Fruit fly (Drosophila melanogaster) whole organism, embryonic: ENCODE data around the gene CG17633.
A peak's percentile ranks its signal among the peaks of the same experiment; 100 is the strongest.

Experiments
- Abd-B ChIP-seq: fragments of 200-800 bp; sonication (Bioruptor generic); optimal IDR thresholded peaks from 2 replicates; lab custom pipeline; 2018; ENCODE audit warnings: missing biosample characterization, mild to moderate bottlenecking, missing genetic modification characterization, moderate library complexity
- Bgb ChIP-seq: fragments of 200-800 bp; sonication (Bioruptor generic); IDR thresholded peaks from 2 replicates; pipeline ENCODE4 v1.3.6; 2022; ENCODE audit warnings: missing biosample characterization, missing genetic modification characterization; ENCODE audit not compliant: partially characterized antibody
- CG10147 ChIP-seq: fragments of 200-800 bp; sonication (Bioruptor generic); optimal IDR thresholded peaks from 2 replicates; lab custom pipeline; 2019; ENCODE audit warnings: missing biosample characterization, mild to moderate bottlenecking, missing genetic modification characterization, moderate library complexity
- CG10462 ChIP-seq: fragments of 200-800 bp; sonication (Bioruptor generic); optimal IDR thresholded peaks from 2 replicates; lab custom pipeline; 2016; ENCODE audit warnings: missing biosample characterization, missing genetic modification characterization
- CG11560 ChIP-seq: fragments of 200-800 bp; sonication (Bioruptor generic); IDR thresholded peaks from 3 replicates; pipeline ENCODE4 v1.3.6; 2022; ENCODE audit warnings: missing biosample characterization, missing genetic modification characterization
- CG12155 ChIP-seq: fragments of 200-800 bp; sonication (Bioruptor generic); optimal IDR thresholded peaks from 3 replicates; lab custom pipeline; 2016; ENCODE audit warnings: missing biosample characterization, missing genetic modification characterization
- CG12236 ChIP-seq: fragments of 200-800 bp; sonication (Bioruptor generic); optimal IDR thresholded peaks from 2 replicates; lab custom pipeline; 2016; ENCODE audit warnings: missing biosample characterization, missing genetic modification characterization
- CG15073 ChIP-seq: fragments of 200-800 bp; sonication (Bioruptor generic); optimal IDR thresholded peaks from 2 replicates; lab custom pipeline; 2016; ENCODE audit warnings: missing biosample characterization, missing genetic modification characterization
- CG15696 ChIP-seq: fragments of 200-800 bp; sonication (Bioruptor generic); optimal IDR thresholded peaks from 2 replicates; lab custom pipeline; 2019; ENCODE audit warnings: missing biosample characterization, mild to moderate bottlenecking, missing genetic modification characterization, moderate library complexity
- CG16815 ChIP-seq: fragments of 200-800 bp; sonication (Bioruptor generic); optimal IDR thresholded peaks from 3 replicates; lab custom pipeline; 2017; ENCODE audit warnings: missing biosample characterization, mild to moderate bottlenecking, missing genetic modification characterization
- CG18476 ChIP-seq: fragments of 200-800 bp; sonication (Bioruptor generic); optimal IDR thresholded peaks from 2 replicates; lab custom pipeline; 2016; ENCODE audit warnings: missing biosample characterization, mild to moderate bottlenecking, missing genetic modification characterization
- CG31388 ChIP-seq: fragments of 200-800 bp; sonication (Bioruptor generic); optimal IDR thresholded peaks from 2 replicates; lab custom pipeline; 2016; ENCODE audit warnings: missing biosample characterization, missing genetic modification characterization
- CG4328 ChIP-seq: fragments of 200-800 bp; sonication (Bioruptor generic); optimal IDR thresholded peaks from 3 replicates; lab custom pipeline; 2017; ENCODE audit warnings: missing biosample characterization, missing genetic modification reagents, missing genetic modification characterization
- CG6813 ChIP-seq: fragments of 200-800 bp; sonication (Bioruptor generic); optimal IDR thresholded peaks from 2 replicates; lab custom pipeline; 2017; ENCODE audit warnings: missing biosample characterization, missing genetic modification characterization, mild to moderate bottlenecking, moderate library complexity, missing genetic modification reagents
- CG9437 ChIP-seq: fragments of 200-800 bp; sonication (Bioruptor generic); optimal IDR thresholded peaks from 2 replicates; lab custom pipeline; 2018; ENCODE audit warnings: missing biosample characterization, mild to moderate bottlenecking, missing genetic modification characterization
- CTCF ChIP-seq: fragments of 200-800 bp; sonication (Bioruptor generic); optimal IDR thresholded peaks from 2 replicates; lab custom pipeline; 2017; ENCODE audit warnings: missing biosample characterization, mild to moderate bottlenecking, missing genetic modification characterization, moderate library complexity
- Camta ChIP-seq: fragments of 200-800 bp; sonication (Bioruptor generic); optimal IDR thresholded peaks from 2 replicates; lab custom pipeline; 2016; ENCODE audit warnings: missing biosample characterization, missing genetic modification characterization
- Chrac-16 ChIP-seq: fragments of 200-800 bp; sonication (Bioruptor generic); optimal IDR thresholded peaks from 3 replicates; lab custom pipeline; 2016; ENCODE audit warnings: missing biosample characterization, missing genetic modification characterization
- Dip3 ChIP-seq: fragments of 200-800 bp; sonication (Bioruptor generic); optimal IDR thresholded peaks from 3 replicates; lab custom pipeline; 2016; ENCODE audit warnings: missing biosample characterization, missing genetic modification characterization
- E2f1 ChIP-seq: fragments of 200-800 bp; sonication (Bioruptor generic); IDR thresholded peaks from 2 replicates; pipeline ENCODE4 v1.3.6; 2022; ENCODE audit warnings: missing biosample characterization, missing genetic modification characterization
- HLH3B ChIP-seq: fragments of 200-800 bp; sonication (Bioruptor generic); IDR thresholded peaks from 2 replicates; pipeline ENCODE4 v1.3.6; 2022; ENCODE audit warnings: missing biosample characterization, missing genetic modification characterization
- HLHmδ ChIP-seq: fragments of 200-800 bp; sonication (Bioruptor generic); optimal IDR thresholded peaks from 2 replicates; lab custom pipeline; 2018; ENCODE audit warnings: missing biosample characterization, mild to moderate bottlenecking, missing genetic modification characterization, moderate library complexity
- Hsf ChIP-seq: fragments of 200-800 bp; sonication (Bioruptor generic); optimal IDR thresholded peaks from 3 replicates; lab custom pipeline; 2016; ENCODE audit warnings: missing biosample characterization, missing genetic modification characterization
- Jarid2 ChIP-seq: fragments of 200-800 bp; sonication (Bioruptor generic); optimal IDR thresholded peaks from 3 replicates; lab custom pipeline; 2017; ENCODE audit warnings: mild to moderate bottlenecking, missing biosample characterization, missing genetic modification reagents, missing genetic modification characterization
- MTF-1 ChIP-seq: fragments of 200-800 bp; sonication (Bioruptor generic); optimal IDR thresholded peaks from 2 replicates; lab custom pipeline; 2018; ENCODE audit warnings: missing biosample characterization, mild to moderate bottlenecking, missing genetic modification characterization, borderline replicate concordance
- Mes4 ChIP-seq: fragments of 200-800 bp; sonication (Bioruptor generic); optimal IDR thresholded peaks from 2 replicates; lab custom pipeline; 2016; ENCODE audit warnings: missing biosample characterization, missing genetic modification characterization
- Rfx ChIP-seq: fragments of 200-800 bp; sonication (Bioruptor generic); IDR thresholded peaks from 2 replicates; pipeline ENCODE4 v1.3.6; 2022; ENCODE audit warnings: missing biosample characterization, missing genetic modification characterization
- Side ChIP-seq: fragments of 200-800 bp; sonication (Bioruptor generic); optimal IDR thresholded peaks from 2 replicates; lab custom pipeline; 2016; ENCODE audit warnings: missing biosample characterization, missing genetic modification characterization
- Ssrp ChIP-seq: fragments of 200-800 bp; sonication (Bioruptor generic); optimal IDR thresholded peaks from 2 replicates; lab custom pipeline; 2018; ENCODE audit warnings: missing biosample characterization, mild to moderate bottlenecking, missing genetic modification characterization, moderate library complexity
- amos ChIP-seq: fragments of 200-800 bp; sonication (Bioruptor generic); IDR thresholded peaks from 2 replicates; pipeline ENCODE4 v1.3.6; 2022; ENCODE audit warnings: missing biosample characterization, missing genetic modification characterization; ENCODE audit not compliant: partially characterized antibody
- aop ChIP-seq: fragments of 200-800 bp; sonication (Bioruptor generic); IDR thresholded peaks from 2 replicates; pipeline ENCODE4 v1.3.6; 2022; ENCODE audit warnings: missing biosample characterization, missing genetic modification characterization
- br ChIP-seq: fragments of >200 bp; optimal IDR thresholded peaks from 2 replicates; lab custom pipeline; 2017
- btn ChIP-seq: fragments of 200-800 bp; sonication (Bioruptor generic); optimal IDR thresholded peaks from 2 replicates; lab custom pipeline; 2016; ENCODE audit warnings: missing biosample characterization, missing genetic modification characterization
- chn ChIP-seq: fragments of 200-800 bp; sonication (Bioruptor generic); optimal IDR thresholded peaks from 2 replicates; lab custom pipeline; 2016; ENCODE audit warnings: missing biosample characterization, missing genetic modification characterization
- dm ChIP-seq: fragments of 200-800 bp; sonication (Bioruptor generic); optimal IDR thresholded peaks from 3 replicates; lab custom pipeline; 2016; ENCODE audit warnings: missing biosample characterization, missing genetic modification characterization
- esg ChIP-seq: fragments of 200-800 bp; sonication (Bioruptor generic); conservative IDR thresholded peaks from 2 replicates; pipeline ENCODE4 v1.3.6; 2022; ENCODE audit warnings: missing biosample characterization, missing genetic modification characterization
- eve ChIP-seq, 2 experiments: fragments of >200 bp; optimal IDR thresholded peaks; 2 replicates each; lab custom pipeline; 2017; ENCODE audit warnings: missing biosample characterization in 2 of 2, missing genetic modification characterization in 2 of 2
- hbn ChIP-seq: fragments of 200-800 bp; sonication (Bioruptor generic); IDR thresholded peaks from 2 replicates; pipeline ENCODE4 v1.3.6; 2022; ENCODE audit warnings: missing biosample characterization, missing genetic modification characterization; ENCODE audit not compliant: partially characterized antibody
- kay ChIP-seq: fragments of 200-800 bp; sonication (Bioruptor generic); optimal IDR thresholded peaks from 2 replicates; lab custom pipeline; 2016; ENCODE audit warnings: missing biosample characterization, missing genetic modification characterization
- klu ChIP-seq: fragments of 200-800 bp; sonication (Bioruptor generic); IDR thresholded peaks from 2 replicates; pipeline ENCODE4 v1.3.6; 2022; ENCODE audit warnings: missing biosample characterization, missing genetic modification characterization
- kni ChIP-seq: fragments of 200-800 bp; sonication (Bioruptor generic); optimal IDR thresholded peaks from 3 replicates; lab custom pipeline; 2017; ENCODE audit warnings: mild to moderate bottlenecking, missing biosample characterization, missing genetic modification reagents, missing genetic modification characterization
- lab ChIP-seq: fragments of 200-800 bp; sonication (Bioruptor generic); optimal IDR thresholded peaks from 3 replicates; lab custom pipeline; 2017; ENCODE audit warnings: missing biosample characterization, missing genetic modification characterization, mild to moderate bottlenecking, moderate library complexity, missing genetic modification reagents
- lov ChIP-seq, 2 experiments: fragments of 200-800 bp in 1 of 2; fragments of >200 bp in 1 of 2; sonication (Bioruptor generic) in 1 of 2; IDR thresholded peaks in 1 of 2; optimal IDR thresholded peaks in 1 of 2; 2 replicates in 1 of 2; 3 replicates in 1 of 2; pipeline versions ENCODE4 v1.3.6 to Lab custom; 2017 to 2022; ENCODE audit warnings: missing biosample characterization in 1 of 2, missing genetic modification characterization in 1 of 2
- oc ChIP-seq: fragments of 200-800 bp; sonication (Bioruptor generic); optimal IDR thresholded peaks from 2 replicates; lab custom pipeline; 2018; ENCODE audit warnings: missing biosample characterization, mild to moderate bottlenecking, missing genetic modification characterization, moderate library complexity
- pb ChIP-seq: fragments of 200-800 bp; sonication (Bioruptor generic); optimal IDR thresholded peaks from 3 replicates; lab custom pipeline; 2016; ENCODE audit warnings: missing biosample characterization, missing genetic modification characterization
- psq ChIP-seq: fragments of 200-800 bp; sonication (Bioruptor generic); optimal IDR thresholded peaks from 2 replicates; lab custom pipeline; 2017; ENCODE audit warnings: missing biosample characterization, missing genetic modification characterization
- sens ChIP-seq: fragments of 200-800 bp; sonication (Bioruptor generic); peaks from one replicate; lab custom pipeline; 2016; ENCODE audit warnings: missing biosample characterization, missing genetic modification characterization
- sim ChIP-seq: fragments of 200-800 bp; sonication (Bioruptor generic); IDR thresholded peaks from 2 replicates; pipeline ENCODE4 v1.3.6; 2022; ENCODE audit warnings: missing biosample characterization, missing genetic modification characterization
- tll ChIP-seq, 2 experiments: fragments of 200-800 bp in 1 of 2; fragments of >200 bp in 1 of 2; sonication (Bioruptor generic) in 1 of 2; optimal IDR thresholded peaks; 2 replicates each; lab custom pipeline; 2017 to 2019; ENCODE audit warnings: missing biosample characterization in 2 of 2, missing genetic modification characterization in 2 of 2, mild to moderate bottlenecking in 1 of 2, moderate library complexity in 1 of 2
- trem ChIP-seq: fragments of 200-800 bp; optimal IDR thresholded peaks from 3 replicates; lab custom pipeline; 2019; ENCODE audit warnings: missing biosample characterization, mild to moderate bottlenecking, missing genetic modification characterization, moderate library complexity
- vnd ChIP-seq: fragments of 200-800 bp; sonication (Bioruptor generic); IDR thresholded peaks from 3 replicates; pipeline ENCODE4 v1.3.6; 2022; ENCODE audit warnings: missing biosample characterization, missing genetic modification characterization; ENCODE audit not compliant: partially characterized antibody

CG17633 gene

DNA sequence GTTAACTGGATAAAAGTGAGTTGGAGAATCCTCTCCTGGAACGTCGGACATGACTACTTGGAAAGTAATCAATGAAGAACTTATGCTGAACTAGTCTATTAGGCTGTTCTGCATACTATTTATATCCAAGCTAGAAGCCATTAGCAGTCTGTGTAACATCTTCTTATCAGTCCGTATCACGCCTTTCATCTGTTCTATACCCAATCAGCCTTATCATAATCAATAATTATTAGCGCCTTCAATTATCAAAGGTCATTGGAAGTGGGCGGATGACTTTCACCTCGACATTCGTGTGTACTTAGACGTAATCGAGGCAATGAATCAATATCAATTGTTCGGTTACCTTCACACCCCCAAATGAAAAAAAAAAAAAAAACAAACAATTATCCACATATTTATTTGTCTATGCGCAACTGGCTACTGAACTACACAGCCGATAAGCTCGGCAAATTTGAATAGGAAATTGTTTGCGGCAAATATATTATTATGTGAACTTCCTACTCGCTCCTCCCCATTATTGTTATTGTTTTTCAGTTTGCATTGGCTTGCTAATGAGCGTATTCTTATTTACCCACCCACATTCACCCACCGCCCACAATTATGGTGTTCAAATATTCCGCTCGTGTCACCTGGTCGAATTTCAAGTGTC lies 6.2 kb downstream of the CG17633 start, which contains the start of the genes ppk11 and ppk16 (continued):
- TF ChIP-seq Chrac-16 (GFP tag; lab: Kevin White, UChicago) (no peak), dm (GFP tag; lab: Kevin White, UChicago) (no peak), Side (GFP tag; lab: Kevin White, UChicago) (peak; percentile 3), esg (GFP tag; lab: Robert Waterston, UW) (no peak), sim (GFP tag; lab: Robert Waterston, UW) (no peak), CG9437 (GFP tag; lab: Kevin White, UChicago) (no peak), hbn (GFP tag; lab: Robert Waterston, UW) (no peak), HLHmδ (GFP tag; lab: Kevin White, UChicago) (no peak), CG16815 (GFP tag; lab: Kevin White, UChicago) (no peak), kay (GFP tag; lab: Kevin White, UChicago) (no peak), MTF-1 (no peak), Dip3 (GFP tag; lab: Kevin White, UChicago) (no peak), CG12236 (GFP tag; lab: Kevin White, UChicago) (peak; percentile 56), kni (no peak), pb (GFP tag; lab: Kevin White, UChicago) (no peak), amos (no peak), Hsf (no peak), CTCF (no peak), Jarid2 (no peak), CG6813 (GFP tag; lab: Kevin White, UChicago) (peak; percentile 46), eve (GFP tag; optimal IDR thresholded peaks at IDR 0.05; lab: Kevin White, UChicago) (no peak), CG31388 (GFP tag; lab: Kevin White, UChicago) (no peak), CG12155 (GFP tag; lab: Kevin White, UChicago) (no peak), btn (no peak), CG15696 (tag; lab: Kevin White, UChicago) (no peak), CG10147 (GFP tag; lab: Kevin White, UChicago) (no peak), CG18476 (no peak), lab (GFP tag; lab: Kevin White, UChicago) (peak; percentile 64), br (no peak), chn (GFP tag; lab: Kevin White, UChicago) (no peak), sens (GFP tag; lab: Kevin White, UChicago) (peak; percentile 86), Camta (peak; percentile 23), aop (GFP tag; lab: Robert Waterston, UW) (no peak), CG10462 (GFP tag; lab: Kevin White, UChicago) (no peak), Mes4 (no peak), CG11560 (no peak), Rfx (GFP tag; lab: Robert Waterston, UW) (peak; percentile 29; the same call in 1 of the 2 replicates), Abd-B (GFP tag; lab: Kevin White, UChicago) (no peak), trem (no peak), vnd (GFP tag; lab: Robert Waterston, UW) (no peak), oc (tag; lab: Kevin White, UChicago) (no peak), CG15073 (no peak), CG4328 (GFP tag; lab: Kevin White, UChicago) (no peak), Bgb (GFP tag; lab: Robert Waterston, UW) (no peak), psq (GFP tag; lab: Kevin White, UChicago) (no peak), tll (GFP tag; optimal IDR thresholded peaks at IDR 0.05; lab: Kevin White, UChicago) (no peak), E2f1 (GFP tag; lab: Robert Waterston, UW) (no peak), lov (optimal IDR thresholded peaks at IDR 0.05; lab: Kevin White, UChicago) (no peak), lov (GFP tag; IDR thresholded peaks at IDR 0.05; lab: Robert Waterston, UW) (no peak), Ssrp (tag; lab: Kevin White, UChicago) (no peak), klu (GFP tag; lab: Robert Waterston, UW) (no peak), HLH3B (GFP tag; lab: Robert Waterston, UW) (no peak)
